Fruit fly (Drosophila melanogaster) whole organism, embryonic: Measurements from ENCODE around the gene CG9393.

Source experiments
- ATbp ChIP-seq: fragments of 200-800 bp; sonication (Bioruptor generic); optimal IDR thresholded peaks from 2 replicates; lab custom pipeline; 2017; ENCODE audit warnings: missing biosample characterization, mild to moderate bottlenecking, missing genetic modification characterization, missing genetic modification reagents
- Awh ChIP-seq: fragments of 200-800 bp; sonication (Bioruptor generic); IDR thresholded peaks from 2 replicates; pipeline ENCODE4, ENCODE4 v1.3.6; 2022; ENCODE audit warnings: missing biosample characterization, missing genetic modification characterization
- Bgb ChIP-seq: fragments of 200-800 bp; sonication (Bioruptor generic); IDR thresholded peaks from 2 replicates; pipeline ENCODE4 v1.3.6; 2022; ENCODE audit warnings: missing biosample characterization, missing genetic modification characterization; ENCODE audit not compliant: partially characterized antibody
- C15 ChIP-seq: fragments of 200-800 bp; sonication (Bioruptor generic); IDR thresholded peaks from 3 replicates; pipeline ENCODE4 v1.3.6; 2022; ENCODE audit warnings: missing biosample characterization, missing genetic modification characterization
- CG12071 ChIP-seq: fragments of 200-800 bp; sonication (Bioruptor generic); optimal IDR thresholded peaks from 3 replicates; lab custom pipeline; 2018; ENCODE audit warnings: missing biosample characterization, mild to moderate bottlenecking, missing genetic modification characterization
- CG12219 ChIP-seq: fragments of 200-800 bp; sonication (Bioruptor generic); optimal IDR thresholded peaks from 3 replicates; lab custom pipeline; 2018; ENCODE audit warnings: missing biosample characterization, mild to moderate bottlenecking, missing genetic modification characterization
- CG13775 ChIP-seq: fragments of 200-800 bp; sonication (Bioruptor generic); optimal IDR thresholded peaks from 3 replicates; lab custom pipeline; 2017; ENCODE audit warnings: missing biosample characterization, mild to moderate bottlenecking, missing genetic modification characterization
- CG18599 ChIP-seq: fragments of 200-800 bp; sonication (Bioruptor generic); optimal IDR thresholded peaks from 3 replicates; lab custom pipeline; 2017; ENCODE audit warnings: missing biosample characterization, missing genetic modification characterization, mild to moderate bottlenecking, moderate library complexity, missing genetic modification reagents
- CG30403 ChIP-seq: fragments of 200-800 bp; sonication (Bioruptor generic); optimal IDR thresholded peaks from 3 replicates; lab custom pipeline; 2016; ENCODE audit warnings: missing biosample characterization, missing genetic modification characterization
- CG3065 ChIP-seq: fragments of 200-800 bp; sonication (Bioruptor generic); optimal IDR thresholded peaks from 2 replicates; lab custom pipeline; 2016; ENCODE audit warnings: missing biosample characterization, missing genetic modification characterization
- CG32772 ChIP-seq: fragments of 200-800 bp; sonication (Bioruptor generic); IDR thresholded peaks from 2 replicates; pipeline ENCODE4 v1.3.6; 2022; ENCODE audit warnings: missing biosample characterization, missing genetic modification characterization
- CG3847 ChIP-seq: fragments of 200-800 bp; sonication (Bioruptor generic); IDR thresholded peaks from 2 replicates; pipeline ENCODE4 v1.3.6; 2022; ENCODE audit warnings: missing biosample characterization, missing genetic modification characterization
- CG4404 ChIP-seq: fragments of 200-800 bp; sonication (Bioruptor generic); IDR thresholded peaks from 2 replicates; pipeline ENCODE4 v1.3.6; 2022; ENCODE audit warnings: missing biosample characterization, missing genetic modification characterization
- CG6791 ChIP-seq: fragments of 200-800 bp; sonication (Bioruptor generic); IDR thresholded peaks from 3 replicates; pipeline ENCODE4 v1.3.6; 2022; ENCODE audit warnings: missing biosample characterization, missing genetic modification characterization; ENCODE audit not compliant: partially characterized antibody
- CG6854 ChIP-seq: fragments of 200-800 bp; sonication (Bioruptor generic); optimal IDR thresholded peaks from 3 replicates; lab custom pipeline; 2017; ENCODE audit warnings: missing biosample characterization, mild to moderate bottlenecking, missing genetic modification characterization
- CG7745 ChIP-seq: fragments of 200-800 bp; sonication (Bioruptor generic); optimal IDR thresholded peaks from 2 replicates; lab custom pipeline; 2018; ENCODE audit warnings: missing biosample characterization, mild to moderate bottlenecking, missing genetic modification characterization, moderate library complexity
- CG8924 ChIP-seq: fragments of 200-800 bp; optimal IDR thresholded peaks from 3 replicates; lab custom pipeline; 2019; ENCODE audit warnings: missing biosample characterization, mild to moderate bottlenecking, missing genetic modification characterization, moderate library complexity
- CG8944 ChIP-seq: fragments of 200-800 bp; sonication (Bioruptor generic); optimal IDR thresholded peaks from 3 replicates; lab custom pipeline; 2016; ENCODE audit warnings: missing biosample characterization, missing genetic modification characterization
- CHES-1-like ChIP-seq: fragments of 200-800 bp; sonication (Bioruptor generic); optimal IDR thresholded peaks from 2 replicates; lab custom pipeline; 2016; ENCODE audit warnings: missing biosample characterization, missing genetic modification characterization
- Dip3 ChIP-seq: fragments of 200-800 bp; sonication (Bioruptor generic); optimal IDR thresholded peaks from 3 replicates; lab custom pipeline; 2016; ENCODE audit warnings: missing biosample characterization, missing genetic modification characterization
- Ets97D ChIP-seq: fragments of 200-800 bp; sonication (Bioruptor generic); optimal IDR thresholded peaks from 3 replicates; lab custom pipeline; 2016; ENCODE audit warnings: missing biosample characterization, missing genetic modification characterization
- Fer1 ChIP-seq: fragments of 200-800 bp; sonication (Bioruptor generic); optimal IDR thresholded peaks from 2 replicates; lab custom pipeline; 2017; ENCODE audit warnings: missing biosample characterization, mild to moderate bottlenecking, missing genetic modification characterization
- HHEX ChIP-seq: fragments of 200-800 bp; sonication (Bioruptor generic); optimal IDR thresholded peaks from 3 replicates; lab custom pipeline; 2017; ENCODE audit warnings: missing biosample characterization, mild to moderate bottlenecking, missing genetic modification characterization, missing genetic modification reagents
- Hey ChIP-seq: fragments of 200-800 bp; sonication (Bioruptor generic); optimal IDR thresholded peaks from 3 replicates; lab custom pipeline; 2018; ENCODE audit warnings: missing biosample characterization, mild to moderate bottlenecking, missing genetic modification characterization
- Hr39 ChIP-seq: fragments of >200 bp; optimal IDR thresholded peaks from 2 replicates; lab custom pipeline; 2017
- MESR4 ChIP-seq: fragments of 200-800 bp; sonication (Bioruptor generic); optimal IDR thresholded peaks from 2 replicates; lab custom pipeline; 2018; ENCODE audit warnings: missing biosample characterization, mild to moderate bottlenecking, missing genetic modification characterization, moderate library complexity
- NC2α ChIP-seq: fragments of 200-800 bp; sonication (Bioruptor generic); optimal IDR thresholded peaks from 2 replicates; lab custom pipeline; 2016; ENCODE audit warnings: missing biosample characterization, missing genetic modification characterization
- Nf-YA ChIP-seq: fragments of 200-800 bp; sonication (Bioruptor generic); IDR thresholded peaks from 2 replicates; pipeline ENCODE4 v1.3.6; 2022; ENCODE audit warnings: missing biosample characterization, missing genetic modification characterization
- Oli ChIP-seq: fragments of 200-800 bp; sonication (Bioruptor generic); optimal IDR thresholded peaks from 2 replicates; lab custom pipeline; 2018; ENCODE audit warnings: missing biosample characterization, mild to moderate bottlenecking, missing genetic modification characterization, moderate library complexity
- Sin3A ChIP-seq: fragments of >200 bp; optimal IDR thresholded peaks from 2 replicates; lab custom pipeline; 2018
- Xbp1 ChIP-seq: fragments of 200-800 bp; sonication (Bioruptor generic); optimal IDR thresholded peaks from 3 replicates; lab custom pipeline; 2016; ENCODE audit warnings: missing biosample characterization, mild to moderate bottlenecking, missing genetic modification characterization
- aop ChIP-seq: fragments of 200-800 bp; sonication (Bioruptor generic); IDR thresholded peaks from 2 replicates; pipeline ENCODE4 v1.3.6; 2022; ENCODE audit warnings: missing biosample characterization, missing genetic modification characterization
- btn ChIP-seq: fragments of 200-800 bp; sonication (Bioruptor generic); optimal IDR thresholded peaks from 2 replicates; lab custom pipeline; 2016; ENCODE audit warnings: missing biosample characterization, missing genetic modification characterization
- chif ChIP-seq, 2 experiments: fragments of 200-800 bp; sonication (Bioruptor generic); optimal IDR thresholded peaks; 3 replicates each; lab custom pipeline; 2016; ENCODE audit warnings: missing biosample characterization in 2 of 2, missing genetic modification characterization in 2 of 2
- ems ChIP-seq: fragments of 200-800 bp; sonication (Bioruptor generic); optimal IDR thresholded peaks from 3 replicates; lab custom pipeline; 2016; ENCODE audit warnings: missing biosample characterization, missing genetic modification characterization
- en ChIP-seq: fragments of 200-800 bp; sonication (Bioruptor generic); optimal IDR thresholded peaks from 2 replicates; lab custom pipeline; 2016; ENCODE audit warnings: missing biosample characterization, missing genetic modification characterization
- fu2 ChIP-seq: fragments of 200-800 bp; sonication (Bioruptor generic); optimal IDR thresholded peaks from 2 replicates; lab custom pipeline; 2016; ENCODE audit warnings: missing biosample characterization, missing genetic modification characterization
- grn ChIP-seq: fragments of 200-800 bp; sonication (Bioruptor generic); optimal IDR thresholded peaks from 3 replicates; lab custom pipeline; 2017; ENCODE audit warnings: missing biosample characterization, missing genetic modification characterization
- inv ChIP-seq: fragments of 200-800 bp; sonication (Bioruptor generic); IDR thresholded peaks from 2 replicates; pipeline ENCODE4 v1.3.6; 2022; ENCODE audit warnings: missing biosample characterization, missing genetic modification characterization; ENCODE audit not compliant: partially characterized antibody
- kah ChIP-seq: fragments of 200-800 bp; sonication (Bioruptor generic); optimal IDR thresholded peaks from 2 replicates; lab custom pipeline; 2018; ENCODE audit warnings: missing biosample characterization, mild to moderate bottlenecking, missing genetic modification characterization
- klu ChIP-seq: fragments of 200-800 bp; sonication (Bioruptor generic); IDR thresholded peaks from 2 replicates; pipeline ENCODE4 v1.3.6; 2022; ENCODE audit warnings: missing biosample characterization, missing genetic modification characterization
- nerfin-1 ChIP-seq: fragments of 200-800 bp; sonication (Bioruptor generic); optimal IDR thresholded peaks from 3 replicates; lab custom pipeline; 2019; ENCODE audit warnings: missing biosample characterization, mild to moderate bottlenecking, missing genetic modification characterization, moderate library complexity
- nmo ChIP-seq: fragments of 200-800 bp; sonication (Bioruptor generic); optimal IDR thresholded peaks from 2 replicates; lab custom pipeline; 2018; ENCODE audit warnings: missing biosample characterization, mild to moderate bottlenecking, missing genetic modification characterization, moderate library complexity
- odd ChIP-seq: fragments of 200-800 bp; sonication (Bioruptor generic); optimal IDR thresholded peaks from 2 replicates; lab custom pipeline; 2017; ENCODE audit warnings: missing biosample characterization, mild to moderate bottlenecking, missing genetic modification characterization
- repo ChIP-seq: fragments of 200-800 bp; sonication (Bioruptor generic); optimal IDR thresholded peaks from 2 replicates; lab custom pipeline; 2016; ENCODE audit warnings: missing biosample characterization, missing genetic modification characterization
- slbo ChIP-seq: fragments of 200-800 bp; sonication (Bioruptor generic); IDR thresholded peaks from 2 replicates; pipeline ENCODE4 v1.3.6; 2022; ENCODE audit warnings: missing biosample characterization, missing genetic modification characterization
- slp2 ChIP-seq: fragments of 200-800 bp; sonication (Bioruptor generic); optimal IDR thresholded peaks from 2 replicates; lab custom pipeline; 2016; ENCODE audit warnings: missing biosample characterization, missing genetic modification characterization
- sob ChIP-seq: fragments of 200-800 bp; sonication (Bioruptor generic); IDR thresholded peaks from 2 replicates; pipeline ENCODE4 v1.3.6; 2022; ENCODE audit warnings: missing biosample characterization, missing genetic modification characterization
- tap ChIP-seq: fragments of 200-800 bp; optimal IDR thresholded peaks from 3 replicates; lab custom pipeline; 2019; ENCODE audit warnings: missing biosample characterization, mild to moderate bottlenecking, missing genetic modification characterization, moderate library complexity
- tup ChIP-seq: fragments of 200-800 bp; sonication (Bioruptor generic); optimal IDR thresholded peaks from 2 replicates; lab custom pipeline; 2016; ENCODE audit warnings: missing biosample characterization, mild to moderate bottlenecking, missing genetic modification characterization, moderate library complexity
- zf30C ChIP-seq: fragments of 200-800 bp; sonication (Bioruptor generic); optimal IDR thresholded peaks from 3 replicates; lab custom pipeline; 2018; ENCODE audit warnings: missing biosample characterization, mild to moderate bottlenecking, missing genetic modification characterization

Gene CG9393

DNA sequence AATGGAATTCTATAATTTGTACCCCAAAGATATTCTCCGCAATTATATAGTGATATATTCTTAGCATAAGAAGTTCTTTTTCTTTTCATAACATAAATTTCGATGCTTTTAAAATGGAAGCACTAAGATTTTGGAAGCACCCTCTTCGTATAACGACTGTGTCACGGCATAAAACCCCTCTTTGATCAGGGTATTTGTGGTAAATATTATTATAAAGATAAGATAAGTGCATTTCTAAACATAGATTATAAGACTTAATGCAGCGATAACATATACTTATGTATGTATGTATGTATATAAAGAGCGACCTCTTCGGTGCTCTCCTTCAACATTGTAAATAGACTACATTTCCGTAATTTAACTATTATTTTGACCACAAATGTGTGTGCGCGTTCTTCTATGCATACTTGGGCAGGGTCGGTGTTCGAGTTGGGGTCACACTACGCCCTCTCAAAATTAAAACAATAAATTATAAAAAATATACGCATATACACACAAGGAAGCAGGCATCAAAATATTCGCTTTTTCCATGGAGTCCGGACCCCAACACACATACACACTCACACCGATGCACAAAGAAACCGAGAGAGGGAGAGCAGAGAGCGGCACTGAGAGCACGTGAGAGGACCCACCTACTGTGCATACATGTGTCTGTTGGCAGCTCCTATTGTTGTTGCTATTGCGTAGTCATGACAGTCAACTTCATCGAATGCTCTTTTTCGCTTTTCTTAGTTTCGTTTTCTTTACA is 13.0 kb downstream of the CG9393 start (continued):
- no peak for TF ChIP-seq CG12071 (GFP tag; lab: Kevin White, UChicago)
- TF ChIP-seq zf30C, result no peak
- TF ChIP-seq Hr39 (lab: Kevin White, UChicago), result no peak
- TF ChIP-seq Bgb (GFP tag; lab: Robert Waterston, UW), result no peak
- TF ChIP-seq CHES-1-like (GFP tag; lab: Kevin White, UChicago), result no peak
- no peak for TF ChIP-seq Dip3 (GFP tag; lab: Kevin White, UChicago)
- no peak for TF ChIP-seq sob
- no peak for TF ChIP-seq fu2 (GFP tag; lab: Kevin White, UChicago)
- no peak for TF ChIP-seq aop (GFP tag; lab: Robert Waterston, UW)
- TF ChIP-seq Sin3A (lab: Kevin White, UChicago), result no peak
- TF ChIP-seq CG12219 (GFP tag; lab: Kevin White, UChicago), result no peak
- no peak for TF ChIP-seq repo (GFP tag; lab: Kevin White, UChicago)
- TF ChIP-seq inv (GFP tag; lab: Robert Waterston, UW), result no peak
- TF ChIP-seq CG8944 (GFP tag; lab: Kevin White, UChicago), result no peak
- TF ChIP-seq Fer1 (GFP tag; lab: Kevin White, UChicago), result peak; percentile 26
- no peak for TF ChIP-seq Nf-YA (GFP tag; lab: Robert Waterston, UW)
- TF ChIP-seq CG6854 (GFP tag; lab: Kevin White, UChicago), result no peak
- TF ChIP-seq NC2α, result no peak
- TF ChIP-seq kah (GFP tag; lab: Kevin White, UChicago), result peak; percentile 1
- no peak for TF ChIP-seq ems (GFP tag; lab: Kevin White, UChicago)
- TF ChIP-seq slp2 (GFP tag; lab: Kevin White, UChicago), result no peak
- TF ChIP-seq CG30403 (GFP tag; lab: Kevin White, UChicago), result no peak
- no peak for TF ChIP-seq CG6791 (GFP tag; lab: Robert Waterston, UW)
- TF ChIP-seq Awh, result no peak
- no peak for TF ChIP-seq CG13775
- TF ChIP-seq CG32772, result no peak
- TF ChIP-seq CG8924 (tag; lab: Kevin White, UChicago), result no peak
- no peak for TF ChIP-seq Hey (tag; lab: Kevin White, UChicago)
- no peak for TF ChIP-seq tup (GFP tag; lab: Kevin White, UChicago)
- TF ChIP-seq tap (tag; lab: Kevin White, UChicago), result peak; percentile 1
- TF ChIP-seq odd (GFP tag; lab: Kevin White, UChicago), result peak; percentile 6
- no peak for TF ChIP-seq slbo
- TF ChIP-seq nerfin-1, result peak; percentile 25
- no peak for TF ChIP-seq Ets97D (GFP tag; lab: Kevin White, UChicago)
- no peak for TF ChIP-seq chif (GFP tag; optimal IDR thresholded peaks at IDR 0.05; lab: Kevin White, UChicago)
- no peak for TF ChIP-seq klu (GFP tag; lab: Robert Waterston, UW)
- no peak for TF ChIP-seq btn (GFP tag; lab: Kevin White, UChicago)
- no peak for TF ChIP-seq CG4404 (GFP tag; lab: Robert Waterston, UW)
- no peak for TF ChIP-seq nmo
- no peak for TF ChIP-seq Oli (tag; lab: Kevin White, UChicago)
- no peak for TF ChIP-seq MESR4
- TF ChIP-seq en, result no peak
- TF ChIP-seq CG18599 (GFP tag; lab: Kevin White, UChicago), result no peak
- peak; percentile 27 for TF ChIP-seq ATbp
- TF ChIP-seq CG7745 (tag; lab: Kevin White, UChicago), result no peak
- no peak for TF ChIP-seq CG3847 (GFP tag; lab: Robert Waterston, UW)
- no peak for TF ChIP-seq Xbp1 (GFP tag; lab: Kevin White, UChicago)
- TF ChIP-seq CG3065, result no peak
- TF ChIP-seq C15 (GFP tag; lab: Robert Waterston, UW), result no peak
- TF ChIP-seq HHEX, result no peak
- peak; percentile 50 for TF ChIP-seq grn (GFP tag; lab: Kevin White, UChicago)
